Worm (Caenorhabditis elegans) whole organism, dauer: Measurements from ENCODE around the gene C16A3.2.

Source experiments
- unc-62 ChIP-seq: sonication (generic microtip); optimal IDR thresholded peaks from 2 replicates; lab custom pipeline; 2017; ENCODE audit warnings: missing biosample characterization, missing genetic modification reagents, missing genetic modification characterization

The C16A3.2 gene

DNA sequence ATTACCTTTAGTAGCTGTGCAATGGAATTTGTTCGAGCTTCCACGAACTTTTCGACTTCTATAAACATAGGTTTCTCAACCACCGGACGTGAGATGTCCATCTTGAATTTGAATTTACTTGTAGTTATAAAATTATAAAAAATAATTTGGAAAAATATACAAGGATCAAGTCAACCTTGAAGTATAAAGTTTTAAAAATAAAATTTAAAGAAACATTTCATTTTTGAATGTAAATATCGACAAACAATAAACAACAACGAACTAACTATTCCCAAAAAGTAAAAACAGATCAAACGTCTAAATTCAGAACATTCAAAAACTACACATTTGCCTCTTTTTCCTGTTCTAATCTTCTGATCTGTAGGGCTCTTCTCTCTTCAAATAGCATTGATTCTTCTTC lies 41.2 kb downstream of the C16A3.2 start, which contains the start of gene popl-1:
Gene popl-1, minus strand, starts transcription at position 101 of the 400 bp plus-strand sequence.
- TF ChIP-seq unc-62 (GFP tag; lab: Kevin White, UChicago) = no peak

DNA sequence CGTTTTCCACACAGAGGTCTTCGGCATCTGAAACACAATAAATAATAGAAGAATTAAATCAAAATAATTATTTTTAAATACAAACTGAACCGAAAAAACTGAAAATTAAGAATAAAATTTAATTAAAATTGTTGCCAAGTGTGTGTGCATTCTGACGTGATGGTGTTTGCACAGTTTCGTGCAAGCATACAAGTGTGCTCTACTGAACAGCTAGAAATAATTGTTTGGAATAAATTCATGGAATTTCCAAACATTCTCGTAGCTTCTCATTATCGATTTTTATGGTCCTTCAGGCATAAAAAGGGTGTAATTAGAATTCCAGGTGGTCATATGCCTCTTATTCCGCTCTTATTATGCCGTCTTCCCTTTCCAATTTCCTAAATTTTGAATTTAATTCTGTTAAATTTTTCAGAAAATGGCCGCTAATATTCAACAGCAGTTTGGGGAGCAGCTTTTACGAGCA lies 42.2 kb downstream of the C16A3.2 start, which contains the start of the genes mrps-17 and txdc-9:
Gene mrps-17, minus strand, starts transcription at position 33 of the 463 bp plus-strand sequence.
Gene txdc-9, plus strand, starts transcription at position 413 of the 463 bp plus-strand sequence.
- TF ChIP-seq unc-62 (GFP tag; lab: Kevin White, UChicago) = no peak

DNA sequence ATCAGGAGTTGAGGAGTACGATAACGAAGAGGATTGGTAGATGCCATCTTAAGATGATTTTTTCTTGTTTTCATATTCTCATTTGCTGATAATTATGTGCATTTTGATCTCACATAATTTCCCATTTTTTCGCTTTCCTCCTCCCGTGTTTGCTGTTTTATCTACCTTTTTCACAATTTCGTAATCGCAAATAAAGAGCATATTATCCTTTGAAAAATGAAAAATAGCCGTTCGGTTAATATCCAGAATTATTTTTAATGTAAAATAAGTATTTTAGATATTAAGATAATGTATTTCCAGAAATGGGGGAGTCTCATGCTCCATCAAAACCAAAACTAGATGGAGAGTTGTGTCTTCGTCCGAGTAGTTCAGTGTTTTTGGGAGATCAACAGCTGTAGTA lies 43.3 kb downstream of the C16A3.2 start, which contains the start of gene vps-16:
Gene vps-16, plus strand, starts transcription at position 301 of the 400 bp plus-strand sequence.
- TF ChIP-seq unc-62 (GFP tag; lab: Kevin White, UChicago) = no peak

DNA sequence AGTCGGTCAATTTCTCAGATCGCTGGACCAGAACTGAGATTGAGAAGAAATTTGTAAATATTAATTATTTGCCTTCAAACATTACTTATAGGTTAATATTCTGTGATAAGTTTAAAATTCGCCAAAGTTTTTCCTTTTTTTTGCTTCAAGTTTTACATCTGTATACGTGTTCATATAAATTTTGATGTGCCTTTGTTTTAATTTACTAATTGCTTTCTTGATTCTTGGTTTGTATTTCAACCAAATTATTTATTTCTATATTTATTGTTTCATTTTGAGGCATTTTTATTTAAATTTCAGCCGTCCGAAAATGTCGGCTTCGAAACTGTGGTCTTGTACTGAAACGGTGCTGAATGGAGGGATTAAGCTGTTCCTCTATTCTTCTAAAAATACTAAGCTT lies 46.7 kb downstream of the C16A3.2 start, which contains the start of gene C05D11.1:
Gene C05D11.1, plus strand, starts transcription at position 301 of the 400 bp plus-strand sequence.
- TF ChIP-seq unc-62 (GFP tag; lab: Kevin White, UChicago) = no peak

- TF ChIP-seq unc-62 (GFP tag; lab: Kevin White, UChicago) = no peak
Observed at ce11 chrIII:6439854-6440253, 50.2 kb downstream of the C16A3.2 start.
